ENCODE assay signal across 1 fruit fly cellular context in the genomic region with DNA sequence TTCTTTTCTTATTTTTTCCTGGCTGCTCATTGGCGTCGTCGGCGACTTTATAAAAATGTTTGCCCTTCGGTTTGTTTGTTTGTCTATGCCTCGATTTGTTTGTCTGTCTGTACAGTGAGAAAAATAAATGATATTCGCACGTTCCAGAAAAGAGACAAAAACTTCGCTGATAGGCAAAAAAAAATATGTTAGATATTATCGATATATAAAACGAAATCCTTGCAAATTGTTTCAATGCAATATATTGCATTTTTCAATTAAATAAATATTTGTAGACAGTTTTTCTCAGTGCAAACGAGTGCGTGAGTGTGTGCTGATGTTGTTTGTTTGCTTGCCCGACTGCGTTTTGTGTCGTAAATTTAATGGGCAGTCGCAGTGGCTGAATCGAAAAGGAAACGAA.
TF ChIP-seq lines count a peak whose summit lies in the region.

No protein-coding gene starts in this region.

TF ChIP-seq in whole organism, embryonic, 481 proteins besides CTCF, POLR2A, EP300 and RAD21 (continued from another document):
- TF ChIP-seq CG11695 (GFP tag; IDR thresholded peaks at IDR 0.05; lab: Robert Waterston, UW) (no peak), Hr3 (GFP tag; optimal IDR thresholded peaks at IDR 0.05; lab: Kevin White, UChicago) (peak; percentile 23), CG2889 (GFP tag; IDR thresholded peaks at IDR 0.05; lab: Robert Waterston, UW) (no peak), fu2 (GFP tag; optimal IDR thresholded peaks at IDR 0.05; lab: Kevin White, UChicago) (no peak), lmd (GFP tag; IDR thresholded peaks at IDR 0.05; lab: Robert Waterston, UW) (peak; percentile 46), CG1602 (GFP tag; optimal IDR thresholded peaks at IDR 0.05; lab: Kevin White, UChicago) (peak; percentile 64), CG14710 (tag; optimal IDR thresholded peaks at IDR 0.05; lab: Kevin White, UChicago) (peak; percentile 85), en (GFP tag; optimal IDR thresholded peaks at IDR 0.05; lab: Kevin White, UChicago) (peak; percentile 41), CG6813 (GFP tag; optimal IDR thresholded peaks at IDR 0.05; lab: Kevin White, UChicago) (peak; percentile 75), sens-2 (GFP tag; IDR thresholded peaks at IDR 0.05; lab: Robert Waterston, UW) (0 out of 2 replicates have a peak, but pooled peaks have one; percentile 5), Sox102F (GFP tag; optimal IDR thresholded peaks at IDR 0.05; lab: Kevin White, UChicago) (peak; percentile 60), jing (GFP tag; optimal IDR thresholded peaks at IDR 0.05; lab: Kevin White, UChicago) (no peak), CG8765 (GFP tag; IDR thresholded peaks at IDR 0.05; lab: Robert Waterston, UW) (peak; percentile 23; the same call in 1 of the 2 replicates), CG2120 (GFP tag; optimal IDR thresholded peaks at IDR 0.05; lab: Kevin White, UChicago) (peak; percentile 45), CG7745 (tag; optimal IDR thresholded peaks at IDR 0.05; lab: Kevin White, UChicago) (peak; percentile 4), vfl (GFP tag; optimal IDR thresholded peaks at IDR 0.05; lab: Kevin White, UChicago) (no peak), Ssrp (tag; optimal IDR thresholded peaks at IDR 0.05; lab: Kevin White, UChicago) (peak; percentile 62), pros (GFP tag; optimal IDR thresholded peaks at IDR 0.05; lab: Kevin White, UChicago) (no peak), PHDP (tag; optimal IDR thresholded peaks at IDR 0.05; lab: Kevin White, UChicago) (peak; percentile 52), CG10565 (GFP tag; optimal IDR thresholded peaks at IDR 0.05; lab: Kevin White, UChicago) (no peak), cas (GFP tag; IDR thresholded peaks at IDR 0.05; lab: Robert Waterston, UW) (no peak), CG9932 (GFP tag; IDR thresholded peaks at IDR 0.05; lab: Robert Waterston, UW) (no peak), ham (GFP tag; IDR thresholded peaks at IDR 0.05; lab: Robert Waterston, UW) (no peak), CG9876 (GFP tag; optimal IDR thresholded peaks at IDR 0.05; lab: Kevin White, UChicago) (no peak), chif (GFP tag; optimal IDR thresholded peaks at IDR 0.05; lab: Kevin White, UChicago) (peak; percentile 66 to 76), Tbp (GFP tag; optimal IDR thresholded peaks at IDR 0.05; lab: Kevin White, UChicago) (no peak), chinmo (GFP tag; IDR thresholded peaks at IDR 0.05; lab: Robert Waterston, UW; ENCODE audit: partially characterized antibody) (no peak), CG4820 (GFP tag; optimal IDR thresholded peaks at IDR 0.05; lab: Kevin White, UChicago) (peak; percentile 62), zfh1 (GFP tag; IDR thresholded peaks at IDR 0.05; lab: Robert Waterston, UW) (peak; percentile 82), Hey (tag; optimal IDR thresholded peaks at IDR 0.05; lab: Kevin White, UChicago) (no peak), pho (GFP tag; optimal IDR thresholded peaks at IDR 0.05; lab: Kevin White, UChicago) (peak; percentile 12), CG4707 (GFP tag; optimal IDR thresholded peaks at IDR 0.05; lab: Kevin White, UChicago) (peak; percentile 35), croc (GFP tag; conservative IDR thresholded peaks at IDR 0.05; lab: Robert Waterston, UW) (peak; percentile 55), CG12299 (tag; optimal IDR thresholded peaks at IDR 0.05; lab: Kevin White, UChicago) (peak; percentile 49), Adf1 (GFP tag; IDR thresholded peaks at IDR 0.05; lab: Robert Waterston, UW) (no peak), CG4617 (GFP tag; optimal IDR thresholded peaks at IDR 0.05; lab: Kevin White, UChicago; ENCODE audit: borderline replicate concordance) (no peak), tap (tag; optimal IDR thresholded peaks at IDR 0.05; lab: Kevin White, UChicago) (peak; percentile 28), ERR (GFP tag; optimal IDR thresholded peaks at IDR 0.05; lab: Kevin White, UChicago) (no peak), repo (GFP tag; optimal IDR thresholded peaks at IDR 0.05; lab: Kevin White, UChicago) (peak; percentile 2), H15 (GFP tag; IDR thresholded peaks at IDR 0.05; lab: Robert Waterston, UW) (no peak), nerfin-2 (GFP tag; IDR thresholded peaks at IDR 0.05; lab: Robert Waterston, UW; ENCODE audit: partially characterized antibody) (no peak), ap (GFP tag; IDR thresholded peaks at IDR 0.05; lab: Robert Waterston, UW) (no peak), CG31388 (GFP tag; optimal IDR thresholded peaks at IDR 0.05; lab: Kevin White, UChicago) (no peak), CG12219 (GFP tag; optimal IDR thresholded peaks at IDR 0.05; lab: Kevin White, UChicago) (peak; percentile 43), CG3407 (GFP tag; optimal IDR thresholded peaks at IDR 0.05; lab: Kevin White, UChicago) (peak; percentile 45), CG10462 (GFP tag; optimal IDR thresholded peaks at IDR 0.05; lab: Kevin White, UChicago) (peak; percentile 37), Antp (GFP tag; optimal IDR thresholded peaks at IDR 0.05; lab: Kevin White, UChicago) (peak; percentile 32), Xrp1 (GFP tag; IDR thresholded peaks at IDR 0.05; lab: Robert Waterston, UW) (peak; percentile 80), CrebB (tag; optimal IDR thresholded peaks at IDR 0.05; lab: Kevin White, UChicago) (no peak), CG11093 (GFP tag; IDR thresholded peaks at IDR 0.05; lab: Robert Waterston, UW) (no peak; the same call in 2 of the 3 replicates), CG4328 (GFP tag; optimal IDR thresholded peaks at IDR 0.05; lab: Kevin White, UChicago) (no peak), twi (tag; optimal IDR thresholded peaks at IDR 0.05; lab: Kevin White, UChicago) (peak; percentile 37), CG13894 (tag; optimal IDR thresholded peaks at IDR 0.05; lab: Kevin White, UChicago) (no peak), pum (GFP tag; optimal IDR thresholded peaks at IDR 0.05; lab: Kevin White, UChicago) (peak; percentile 53), corto (GFP tag; optimal IDR thresholded peaks at IDR 0.05; lab: Kevin White, UChicago) (no peak), MESR4 (GFP tag; optimal IDR thresholded peaks at IDR 0.05; lab: Kevin White, UChicago) (no peak), Dref (GFP tag; IDR thresholded peaks at IDR 0.05; lab: Robert Waterston, UW) (no peak), CG7839 (tag; optimal IDR thresholded peaks at IDR 0.05; lab: Kevin White, UChicago) (peak; percentile 67), CG15514 (GFP tag; optimal IDR thresholded peaks at IDR 0.05; lab: Kevin White, UChicago) (peak; percentile 29), sr (GFP tag; IDR thresholded peaks at IDR 0.05; lab: Robert Waterston, UW) (no peak), Dek (tag; optimal IDR thresholded peaks at IDR 0.05; lab: Kevin White, UChicago) (peak; percentile 8), ken (GFP tag; IDR thresholded peaks at IDR 0.05; lab: Robert Waterston, UW) (0 out of 3 replicates have a peak, but pooled peaks have one; percentile 5), shn (GFP tag; optimal IDR thresholded peaks at IDR 0.05; lab: Kevin White, UChicago) (no peak), lab (GFP tag; optimal IDR thresholded peaks at IDR 0.05; lab: Kevin White, UChicago) (peak; percentile 55), sim (GFP tag; IDR thresholded peaks at IDR 0.05; lab: Robert Waterston, UW) (peak; percentile 72), Opbp (GFP tag; IDR thresholded peaks at IDR 0.05; lab: Robert Waterston, UW; ENCODE audit: partially characterized antibody) (no peak), Side (GFP tag; optimal IDR thresholded peaks at IDR 0.05; lab: Kevin White, UChicago) (peak; percentile 6), Deaf1 (tag; optimal IDR thresholded peaks at IDR 0.05; lab: Kevin White, UChicago) (peak; percentile 25), Rx (GFP tag; IDR thresholded peaks at IDR 0.05; lab: Robert Waterston, UW) (no peak), zfh2 (GFP tag; optimal IDR thresholded peaks at IDR 0.05; lab: Kevin White, UChicago) (peak; percentile 5), CG12744 (GFP tag; optimal IDR thresholded peaks at IDR 0.05; lab: Kevin White, UChicago) (peak; percentile 22), pnt (GFP tag; optimal IDR thresholded peaks at IDR 0.05; lab: Kevin White, UChicago) (peak; percentile 61), dan (GFP tag; IDR thresholded peaks at IDR 0.05; lab: Robert Waterston, UW) (0 out of 2 replicates have a peak, but pooled peaks have one; percentile 44), Myb (GFP tag; optimal IDR thresholded peaks at IDR 0.05; lab: Kevin White, UChicago) (no peak), HmgD (GFP tag; optimal IDR thresholded peaks at IDR 0.05; lab: Kevin White, UChicago) (no peak), dm (GFP tag; optimal IDR thresholded peaks at IDR 0.05; lab: Kevin White, UChicago) (peak; percentile 13), CG7556 (GFP tag; optimal IDR thresholded peaks at IDR 0.05; lab: Kevin White, UChicago) (peak; percentile 72), Dad (GFP tag; optimal IDR thresholded peaks at IDR 0.05; lab: Kevin White, UChicago) (peak; percentile 28), D19B (GFP tag; optimal IDR thresholded peaks at IDR 0.05; lab: Kevin White, UChicago) (no peak), ftz-f1 (GFP tag; optimal IDR thresholded peaks at IDR 0.05; lab: Kevin White, UChicago) (no peak), Eip74EF (GFP tag; optimal IDR thresholded peaks at IDR 0.05; lab: Kevin White, UChicago) (peak in 1 of 2 experiments; percentile 15), Trl (optimal IDR thresholded peaks at IDR 0.05; lab: Kevin White, UChicago) (no peak), Trl (GFP tag; optimal IDR thresholded peaks at IDR 0.05; lab: Kevin White, UChicago) (peak; percentile 26), tx (GFP tag; optimal IDR thresholded peaks at IDR 0.05; lab: Kevin White, UChicago) (no peak)
TF ChIP-seq in whole organism, embryonic: peak in this region for 246.
